Worm (Caenorhabditis elegans): ENCODE results near the gene gsr-1.
A peak's percentile ranks its signal among the peaks of the same experiment; 100 is the strongest.

gsr-1 gene

ce11 chrIII:3701411-3702310 lies 51.0 kb downstream of the gsr-1 start, which contains the start of the genes pdi-1 and C14B1.2 (continued):
- TF ChIP-seq mef-2 (tag; optimal IDR thresholded peaks at IDR 0.05), result no peak
- TF ChIP-seq unc-86 (tag; optimal IDR thresholded peaks at IDR 0.05), result no peak
- TF ChIP-seq tbx-2 (tag; optimal IDR thresholded peaks at IDR 0.05), result peak; percentile 23
- TF ChIP-seq unc-98 (GFP tag; IDR thresholded peaks at IDR 0.05), result no peak
- TF ChIP-seq lin-35 (GFP tag; optimal IDR thresholded peaks at IDR 0.05), result peak; percentile 17 to 31
- peak; percentile 90 for TF ChIP-seq lin-14 (GFP tag; optimal IDR thresholded peaks at IDR 0.05)
- no peak for TF ChIP-seq fkh-4 (tag; optimal IDR thresholded peaks at IDR 0.05; ENCODE audit: borderline replicate concordance)
- TF ChIP-seq unc-130 (tag; optimal IDR thresholded peaks at IDR 0.05), result no peak
- TF ChIP-seq snu-23 (GFP tag; optimal IDR thresholded peaks at IDR 0.05), result peak; percentile 47
- no peak for TF ChIP-seq zip-4 (GFP tag; optimal IDR thresholded peaks at IDR 0.05)
